Worm (Caenorhabditis elegans) whole organism, mixed stage, embryonic: ENCODE data around the gene R11.3.

ENCODE experiments used
- M03D4.4 ChIP-seq: sonication (generic microtip); optimal IDR thresholded peaks from 2 replicates; lab custom pipeline; 2017; ENCODE audit warnings: mild to moderate bottlenecking, missing genetic modification characterization, missing compliant biosample characterization
- blmp-1 ChIP-seq: fragments of 150-350 bp; optimal IDR thresholded peaks from 2 replicates; lab custom pipeline; 2014; ENCODE audit warnings: missing biosample characterization, missing genetic modification characterization
- ceh-39 ChIP-seq: fragments of 150-350 bp; optimal IDR thresholded peaks from 2 replicates; lab custom pipeline; 2014; ENCODE audit warnings: missing biosample characterization, missing genetic modification characterization
- ceh-43 ChIP-seq: fragments of 200-800 bp; sonication (Bioruptor generic); optimal IDR thresholded peaks from 2 replicates; lab custom pipeline; 2018; ENCODE audit warnings: mild to moderate bottlenecking, missing genetic modification characterization, moderate library complexity, missing compliant biosample characterization
- ceh-83 ChIP-seq: fragments of 200-800 bp; sonication (Bioruptor generic); optimal IDR thresholded peaks from 2 replicates; lab custom pipeline; 2018; ENCODE audit warnings: mild to moderate bottlenecking, missing genetic modification characterization, missing compliant biosample characterization
- ces-1 ChIP-seq: fragments of 150-350 bp; optimal IDR thresholded peaks from 2 replicates; lab custom pipeline; 2014; ENCODE audit warnings: missing biosample characterization, missing genetic modification reagents, missing genetic modification characterization
- cnd-1 ChIP-seq: fragments of 200-800 bp; sonication (Bioruptor generic); optimal IDR thresholded peaks from 2 replicates; lab custom pipeline; 2018; ENCODE audit warnings: mild to moderate bottlenecking, missing genetic modification characterization, missing compliant biosample characterization
- drap-1 ChIP-seq: fragments of 200-800 bp; sonication (Bioruptor generic); optimal IDR thresholded peaks from 3 replicates; lab custom pipeline; 2018; ENCODE audit warnings: mild to moderate bottlenecking, missing genetic modification characterization, missing compliant biosample characterization
- elt-1 ChIP-seq: sonication (generic microtip); optimal IDR thresholded peaks from 2 replicates; lab custom pipeline; 2017; ENCODE audit warnings: missing genetic modification characterization, mild to moderate bottlenecking, missing compliant biosample characterization, antibody characterized with exemption, moderate library complexity, borderline replicate concordance; ENCODE audit not compliant: insufficient read depth
- elt-3 ChIP-seq: fragments of 150-350 bp; optimal IDR thresholded peaks from 2 replicates; lab custom pipeline; 2014; ENCODE audit warnings: missing biosample characterization, missing genetic modification characterization
- ham-2 ChIP-seq: fragments of 200-800 bp; sonication (Bioruptor generic); optimal IDR thresholded peaks from 2 replicates; lab custom pipeline; 2018; ENCODE audit warnings: mild to moderate bottlenecking, missing genetic modification characterization, missing compliant biosample characterization
- hlh-1 ChIP-seq: fragments of 150-350 bp; optimal IDR thresholded peaks from 2 replicates; lab custom pipeline; 2014; ENCODE audit warnings: missing biosample characterization, missing genetic modification reagents, missing genetic modification characterization
- lin-13 ChIP-seq: fragments of 150-350 bp; optimal IDR thresholded peaks from 2 replicates; lab custom pipeline; 2014; ENCODE audit warnings: missing biosample characterization, missing genetic modification characterization
- lin-32 ChIP-seq: fragments of 200-800 bp; sonication (Bioruptor generic); optimal IDR thresholded peaks from 2 replicates; lab custom pipeline; 2018; ENCODE audit warnings: mild to moderate bottlenecking, missing genetic modification characterization, missing compliant biosample characterization
- lsy-2 ChIP-seq: fragments of 150-350 bp; optimal IDR thresholded peaks from 2 replicates; lab custom pipeline; 2014; ENCODE audit warnings: missing biosample characterization, missing genetic modification characterization
- mep-1 ChIP-seq: fragments of 150-350 bp; optimal IDR thresholded peaks from 2 replicates; lab custom pipeline; 2017; ENCODE audit warnings: missing biosample characterization, missing genetic modification reagents, missing genetic modification characterization, inconsistent platforms
- mls-2 ChIP-seq: sonication (generic microtip); optimal IDR thresholded peaks from 2 replicates; lab custom pipeline; 2016; ENCODE audit warnings: mild to moderate bottlenecking, missing genetic modification characterization, moderate library complexity, missing compliant biosample characterization
- nhr-12 ChIP-seq: fragments of 150-350 bp; optimal IDR thresholded peaks from 2 replicates; lab custom pipeline; 2014; ENCODE audit warnings: missing biosample characterization, missing genetic modification characterization
- nhr-2 ChIP-seq: fragments of 150-350 bp; optimal IDR thresholded peaks from 2 replicates; lab custom pipeline; 2014; ENCODE audit warnings: missing biosample characterization, missing genetic modification characterization
- nhr-237 ChIP-seq: fragments of 150-350 bp; optimal IDR thresholded peaks from 2 replicates; lab custom pipeline; 2014; ENCODE audit warnings: missing biosample characterization, missing genetic modification characterization
- nhr-28 ChIP-seq: fragments of 150-350 bp; optimal IDR thresholded peaks from 2 replicates; lab custom pipeline; 2014; ENCODE audit warnings: missing biosample characterization, missing genetic modification characterization
- nhr-76 ChIP-seq: sonication (generic microtip); optimal IDR thresholded peaks from 2 replicates; lab custom pipeline; 2017; ENCODE audit warnings: missing biosample characterization, missing genetic modification characterization
- pha-4 ChIP-seq: fragments of 150-350 bp; optimal IDR thresholded peaks from 2 replicates; lab custom pipeline; 2018; ENCODE audit warnings: missing biosample characterization, missing genetic modification reagents, missing genetic modification characterization
- sem-2 ChIP-seq: fragments of 200-800 bp; sonication (Bioruptor generic); optimal IDR thresholded peaks from 2 replicates; lab custom pipeline; 2018; ENCODE audit warnings: mild to moderate bottlenecking, missing genetic modification characterization, missing compliant biosample characterization
- sptf-1 ChIP-seq: sonication (generic microtip); optimal IDR thresholded peaks from 2 replicates; lab custom pipeline; 2017; ENCODE audit warnings: mild to moderate bottlenecking, missing genetic modification characterization, moderate library complexity, missing compliant biosample characterization
- unc-120 ChIP-seq: sonication (generic microtip); optimal IDR thresholded peaks from 2 replicates; lab custom pipeline; 2017; ENCODE audit warnings: missing genetic modification characterization, missing compliant biosample characterization; ENCODE audit not compliant: poor library complexity, severe bottlenecking
- unc-39 ChIP-seq: fragments of 150-350 bp; optimal IDR thresholded peaks from 2 replicates; lab custom pipeline; 2014; ENCODE audit warnings: missing biosample characterization, missing genetic modification characterization
- unc-62 ChIP-seq: fragments of 150-350 bp; optimal IDR thresholded peaks from 2 replicates; lab custom pipeline; 2014; ENCODE audit warnings: missing biosample characterization, missing genetic modification reagents, missing genetic modification characterization
- zip-8 ChIP-seq: fragments of 150-350 bp; optimal IDR thresholded peaks from 2 replicates; lab custom pipeline; 2014; ENCODE audit warnings: missing biosample characterization, missing genetic modification characterization
- ztf-11 ChIP-seq: fragments of 150-350 bp; optimal IDR thresholded peaks from 2 replicates; lab custom pipeline; 2014; ENCODE audit warnings: missing biosample characterization, missing genetic modification characterization

R11.3 gene

ce11 chrX:16204310-16204709 is 5.3 kb upstream of the R11.3 start:
- no peak for TF ChIP-seq sem-2
- TF ChIP-seq elt-3 (tag; lab: Kevin White, UChicago), result no peak
- TF ChIP-seq ceh-39, result no peak
- no peak for TF ChIP-seq ceh-83 (GFP tag; lab: Kevin White, UChicago)
- no peak for TF ChIP-seq nhr-2
- TF ChIP-seq zip-8 (tag; lab: Kevin White, UChicago), result no peak
- TF ChIP-seq hlh-1 (tag; lab: Kevin White, UChicago), result no peak
- no peak for TF ChIP-seq cnd-1 (tag; lab: Kevin White, UChicago)
- TF ChIP-seq unc-62 (GFP tag; lab: Kevin White, UChicago), result no peak
- no peak for TF ChIP-seq lsy-2
- no peak for TF ChIP-seq nhr-12 (tag; lab: Kevin White, UChicago)
- TF ChIP-seq ztf-11 (tag; lab: Kevin White, UChicago), result no peak
- no peak for TF ChIP-seq nhr-76 (tag; lab: Kevin White, UChicago)
- no peak for TF ChIP-seq unc-120 (tag; lab: Kevin White, UChicago)
- no peak for TF ChIP-seq elt-1 (tag; lab: Kevin White, UChicago)
- no peak for TF ChIP-seq unc-39 (tag; lab: Kevin White, UChicago)
- no peak for TF ChIP-seq ceh-43 (GFP tag; lab: Kevin White, UChicago)
- TF ChIP-seq pha-4 (tag; lab: Kevin White, UChicago), result no peak

DNA sequence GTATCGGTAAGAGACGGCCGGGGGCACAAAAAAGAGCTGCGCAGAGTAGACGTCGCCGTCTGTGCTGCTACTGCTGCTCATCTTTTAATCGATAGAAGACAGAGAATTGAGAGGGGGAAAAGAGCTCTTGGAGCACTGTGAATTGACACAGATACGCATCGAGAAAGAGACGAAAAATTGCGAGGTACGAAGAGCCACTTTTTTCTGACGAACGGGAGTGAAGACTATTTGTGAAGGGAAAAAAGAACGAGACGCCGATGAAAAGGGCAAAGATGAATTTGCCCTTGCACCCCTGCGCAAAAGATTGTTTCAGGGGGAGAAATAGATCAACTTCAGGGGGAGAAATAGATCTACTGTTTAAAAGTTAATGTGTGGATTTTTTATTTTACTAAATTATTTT is 3.2 kb upstream of the R11.3 start:
- TF ChIP-seq sptf-1, result peak; percentile 36
- TF ChIP-seq M03D4.4, result no peak
- TF ChIP-seq cnd-1 (tag; lab: Kevin White, UChicago), result peak; percentile 19
- TF ChIP-seq, all 35 proteins: peak for 2

ce11 chrX:16192574-16192973 is 6.5 kb downstream of the R11.3 start:
- no peak for TF ChIP-seq ceh-83 (GFP tag; lab: Kevin White, UChicago)
- no peak for TF ChIP-seq lsy-2
- TF ChIP-seq nhr-28, result no peak
- TF ChIP-seq lin-32 (GFP tag; lab: Kevin White, UChicago), result no peak
- no peak for TF ChIP-seq elt-3 (tag; lab: Kevin White, UChicago)
- no peak for TF ChIP-seq nhr-2
- no peak for TF ChIP-seq ces-1
- no peak for TF ChIP-seq ztf-11 (tag; lab: Kevin White, UChicago)
- no peak for TF ChIP-seq sem-2
- no peak for TF ChIP-seq ham-2 (GFP tag; lab: Kevin White, UChicago)
- no peak for TF ChIP-seq unc-120 (tag; lab: Kevin White, UChicago)
- TF ChIP-seq blmp-1 (tag; lab: Kevin White, UChicago), result no peak
- no peak for TF ChIP-seq nhr-237 (tag; lab: Kevin White, UChicago)
- TF ChIP-seq nhr-76 (tag; lab: Kevin White, UChicago), result no peak
- TF ChIP-seq lin-13 (tag; lab: Kevin White, UChicago), result no peak
- TF ChIP-seq unc-62 (GFP tag; lab: Kevin White, UChicago), result no peak
- TF ChIP-seq M03D4.4, result no peak
- no peak for TF ChIP-seq mep-1 (tag; lab: Kevin White, UChicago)
- TF ChIP-seq pha-4 (tag; lab: Kevin White, UChicago), result no peak

DNA sequence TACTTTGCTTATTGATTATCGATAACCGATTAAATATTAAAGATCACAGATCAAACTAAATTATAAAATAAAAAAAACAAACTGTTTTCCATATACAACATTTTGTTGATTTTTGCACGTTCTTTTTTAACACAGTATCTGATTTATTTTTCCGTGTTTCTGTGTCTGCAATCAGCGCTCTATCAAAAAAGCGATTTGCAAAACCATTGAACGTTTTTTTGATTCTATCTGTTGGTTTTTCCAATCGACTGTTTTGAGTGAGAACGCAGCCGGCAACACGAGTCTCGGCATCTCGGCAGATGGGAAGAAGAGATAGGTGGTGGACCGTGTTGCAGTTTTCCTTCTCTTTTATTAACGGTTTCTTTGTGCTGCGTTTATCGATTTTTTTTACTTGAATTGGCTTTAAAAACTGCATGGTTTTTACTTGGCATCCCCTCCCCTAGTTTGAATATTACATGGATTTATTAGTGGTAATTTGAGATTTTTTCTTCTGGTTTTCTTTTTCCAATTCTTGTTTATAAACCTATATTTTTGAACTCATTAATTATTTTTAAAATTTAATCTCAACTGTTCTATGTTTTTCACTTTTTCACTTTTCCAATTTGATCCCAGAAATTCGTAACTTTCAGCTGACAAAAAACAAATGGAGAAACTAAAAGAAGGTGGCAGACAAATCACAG is 9.7 kb downstream of the R11.3 start, which contains the start of gene slc-25A21:
slc-25A21 (plus strand) TSS at position 630 of the 680 bp plus-strand sequence.
- TF ChIP-seq nhr-28 (no peak), elt-1 (tag; lab: Kevin White, UChicago) (peak; percentile 25)

ce11 chrX:16184069-16184468 is 15.0 kb downstream of the R11.3 start, which contains the start of gene nlp-67:
Gene nlp-67, plus strand, starts transcription at chrX:16184369.
- TF ChIP-seq cnd-1 (tag; lab: Kevin White, UChicago) (no peak), drap-1 (GFP tag; lab: Kevin White, UChicago) (no peak), elt-3 (tag; lab: Kevin White, UChicago) (no peak), nhr-28 (no peak), mls-2 (tag; lab: Kevin White, UChicago) (no peak), unc-120 (tag; lab: Kevin White, UChicago) (no peak), ztf-11 (tag; lab: Kevin White, UChicago) (no peak), ham-2 (GFP tag; lab: Kevin White, UChicago) (no peak), ceh-43 (GFP tag; lab: Kevin White, UChicago) (no peak)
